Fruit fly (Drosophila melanogaster) whole organism, adult: ENCODE data around the gene CG31189.

ENCODE experiments used
- CG11617 ChIP-seq: fragments of 200-800 bp; sonication (Bioruptor generic); optimal IDR thresholded peaks from 2 replicates; lab custom pipeline; 2017; ENCODE audit warnings: mild to moderate bottlenecking, missing biosample characterization, missing genetic modification reagents, missing genetic modification characterization
- CG12768 ChIP-seq: fragments of 200-800 bp; sonication (Bioruptor generic); optimal IDR thresholded peaks from 2 replicates; lab custom pipeline; 2017; ENCODE audit warnings: missing biosample characterization, missing genetic modification characterization, mild to moderate bottlenecking, moderate library complexity, missing genetic modification reagents
- CG14711 ChIP-seq: fragments of 200-800 bp; sonication (Bioruptor generic); optimal IDR thresholded peaks from 2 replicates; lab custom pipeline; 2018; ENCODE audit warnings: missing biosample characterization, mild to moderate bottlenecking, missing genetic modification characterization, moderate library complexity
- CG1620 ChIP-seq: fragments of 200-800 bp; sonication (Bioruptor generic); optimal IDR thresholded peaks from 2 replicates; lab custom pipeline; 2016; ENCODE audit warnings: missing biosample characterization, missing genetic modification characterization
- CG33017 ChIP-seq: fragments of 200-800 bp; sonication (Bioruptor generic); optimal IDR thresholded peaks from 2 replicates; lab custom pipeline; 2018; ENCODE audit warnings: missing biosample characterization, mild to moderate bottlenecking, missing genetic modification characterization, moderate library complexity
- CG5204 ChIP-seq: fragments of 200-800 bp; sonication (Bioruptor generic); optimal IDR thresholded peaks from 2 replicates; lab custom pipeline; 2016; ENCODE audit warnings: missing biosample characterization, missing genetic modification characterization
- CG7045 ChIP-seq: fragments of 200-800 bp; sonication (Bioruptor generic); optimal IDR thresholded peaks from 2 replicates; lab custom pipeline; 2017; ENCODE audit warnings: missing biosample characterization, mild to moderate bottlenecking, missing genetic modification characterization
- CG7101 ChIP-seq: fragments of 200-800 bp; sonication (Bioruptor generic); optimal IDR thresholded peaks from 2 replicates; lab custom pipeline; 2018; ENCODE audit warnings: missing biosample characterization, mild to moderate bottlenecking, missing genetic modification characterization, moderate library complexity
- Clk ChIP-seq: fragments of 200-800 bp; sonication (Bioruptor generic); optimal IDR thresholded peaks from 2 replicates; lab custom pipeline; 2017; ENCODE audit warnings: missing biosample characterization, missing genetic modification characterization
- Crg-1 ChIP-seq: fragments of 200-800 bp; sonication (Bioruptor generic); optimal IDR thresholded peaks from 2 replicates; lab custom pipeline; 2016; ENCODE audit warnings: missing biosample characterization, missing genetic modification characterization
- Hr96 ChIP-seq: fragments of 200-800 bp; sonication (Bioruptor generic); optimal IDR thresholded peaks from 2 replicates; lab custom pipeline; 2016; ENCODE audit warnings: missing biosample characterization, missing genetic modification characterization
- Mnt ChIP-seq: fragments of 200-800 bp; sonication (Bioruptor generic); optimal IDR thresholded peaks from 2 replicates; lab custom pipeline; 2016; ENCODE audit warnings: missing biosample characterization, mild to moderate bottlenecking, missing genetic modification characterization
- bab1 ChIP-seq: fragments of 200-800 bp; sonication (Bioruptor generic); optimal IDR thresholded peaks from 3 replicates; lab custom pipeline; 2019; ENCODE audit warnings: missing biosample characterization, mild to moderate bottlenecking, missing genetic modification characterization, moderate library complexity
- cic ChIP-seq: fragments of 200-800 bp; sonication (Bioruptor generic); optimal IDR thresholded peaks from 2 replicates; lab custom pipeline; 2017; ENCODE audit warnings: missing biosample characterization, mild to moderate bottlenecking, missing genetic modification characterization, moderate library complexity
- cnc ChIP-seq, 2 experiments: fragments of >200 bp; optimal IDR thresholded peaks; 2 replicates each; lab custom pipeline; 2017
- kay ChIP-seq: fragments of 200-800 bp; sonication (Bioruptor generic); peaks from one replicate; lab custom pipeline; 2016; ENCODE audit warnings: missing biosample characterization, missing genetic modification characterization, borderline replicate concordance
- ovo ChIP-seq: fragments of 200-800 bp; sonication (Bioruptor generic); optimal IDR thresholded peaks from 2 replicates; lab custom pipeline; 2016; ENCODE audit warnings: missing biosample characterization, missing genetic modification characterization
- pad ChIP-seq: fragments of 200-800 bp; sonication (Bioruptor generic); optimal IDR thresholded peaks from 3 replicates; lab custom pipeline; 2017; ENCODE audit warnings: missing biosample characterization, missing genetic modification characterization, mild to moderate bottlenecking, moderate library complexity, missing genetic modification reagents
- tj ChIP-seq: fragments of 200-800 bp; sonication (Bioruptor generic); optimal IDR thresholded peaks from 3 replicates; lab custom pipeline; 2017; ENCODE audit warnings: missing biosample characterization, mild to moderate bottlenecking, missing genetic modification characterization, moderate library complexity
- toe ChIP-seq: fragments of 200-800 bp; sonication (Bioruptor generic); optimal IDR thresholded peaks from 2 replicates; lab custom pipeline; 2016; ENCODE audit warnings: missing biosample characterization, missing genetic modification characterization

The CG31189 gene

dm6 chr3R:21045742-21046141 lies at the start of gene CG31189:
Gene CG31189, minus strand, starts transcription at chr3R:21045842.
- TF ChIP-seq tj (GFP tag; lab: Kevin White, UChicago), result no peak

- TF ChIP-seq CG11617 (GFP tag; lab: Kevin White, UChicago), result no peak
- no peak for TF ChIP-seq Clk (GFP tag; lab: Kevin White, UChicago)
- TF ChIP-seq tj (GFP tag; lab: Kevin White, UChicago), result no peak
- no peak for TF ChIP-seq CG1620
- TF ChIP-seq Crg-1 (GFP tag; lab: Kevin White, UChicago), result no peak
- TF ChIP-seq CG7045 (GFP tag; lab: Kevin White, UChicago), result no peak
- no peak for TF ChIP-seq CG5204 (GFP tag; lab: Kevin White, UChicago)
- TF ChIP-seq bab1, result no peak
Observed at dm6 chr3R:21094292-21094691, 48.6 kb upstream of the CG31189 start.

dm6 chr3R:21092829-21093228 lies 47.2 kb upstream of the CG31189 start:
- TF ChIP-seq cnc (optimal IDR thresholded peaks at IDR 0.05; lab: Kevin White, UChicago) (no peak), CG5204 (GFP tag; lab: Kevin White, UChicago) (no peak), CG7101 (tag; lab: Kevin White, UChicago) (no peak), Crg-1 (GFP tag; lab: Kevin White, UChicago) (no peak), tj (GFP tag; lab: Kevin White, UChicago) (no peak), CG11617 (GFP tag; lab: Kevin White, UChicago) (no peak), Mnt (GFP tag; lab: Kevin White, UChicago) (no peak), bab1 (no peak), CG33017 (tag; lab: Kevin White, UChicago) (no peak), pad (GFP tag; lab: Kevin White, UChicago) (no peak), Clk (GFP tag; lab: Kevin White, UChicago) (no peak), kay (GFP tag; lab: Kevin White, UChicago) (no peak), ovo (GFP tag; lab: Kevin White, UChicago) (no peak), CG1620 (no peak)

DNA sequence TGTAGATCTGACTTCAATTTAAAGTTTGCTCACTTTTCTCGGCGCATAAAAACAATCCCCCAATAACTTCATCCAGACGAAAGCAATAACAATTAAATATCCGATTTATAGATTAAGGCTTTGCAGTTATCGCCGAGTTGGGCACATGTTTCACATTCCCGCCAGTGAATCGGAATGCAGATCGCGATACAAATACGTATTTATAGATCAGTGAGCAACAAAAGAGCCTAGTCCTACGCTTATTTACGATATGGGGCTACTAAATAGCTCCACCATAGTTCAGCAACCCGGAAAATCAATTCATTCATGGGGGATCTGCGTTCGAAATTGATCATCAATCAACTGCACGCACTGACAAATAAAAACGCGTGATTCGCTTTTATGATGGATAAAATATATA lies 46.4 kb upstream of the CG31189 start:
- no peak for TF ChIP-seq ovo (GFP tag; lab: Kevin White, UChicago)

DNA sequence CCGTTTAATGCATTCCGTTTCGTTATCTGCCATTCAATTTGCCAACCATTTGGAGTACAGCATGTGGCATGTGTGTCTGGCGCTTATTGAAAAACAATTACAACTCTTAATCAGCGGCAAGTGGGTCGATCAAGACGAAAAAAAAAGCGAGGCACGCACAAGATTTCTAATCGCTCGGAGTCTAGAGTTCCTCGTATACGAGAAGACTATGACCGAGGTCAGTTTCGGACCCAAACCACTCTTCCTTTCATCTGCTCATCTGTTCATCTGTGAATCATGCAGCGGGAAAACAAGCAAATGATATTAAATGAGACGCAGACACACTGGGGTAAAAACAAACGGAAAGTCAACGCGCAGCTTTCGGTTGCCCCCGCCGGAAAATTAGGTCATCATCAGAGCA lies 45.9 kb upstream of the CG31189 start:
- no peak for TF ChIP-seq Mnt (GFP tag; lab: Kevin White, UChicago)
- no peak for TF ChIP-seq ovo (GFP tag; lab: Kevin White, UChicago)
- TF ChIP-seq kay (GFP tag; lab: Kevin White, UChicago), result no peak
- TF ChIP-seq CG1620, result no peak
- no peak for TF ChIP-seq CG7101 (tag; lab: Kevin White, UChicago)
- no peak for TF ChIP-seq cic (GFP tag; lab: Kevin White, UChicago)
- no peak for TF ChIP-seq Crg-1 (GFP tag; lab: Kevin White, UChicago)
- TF ChIP-seq CG12768 (GFP tag; lab: Kevin White, UChicago), result no peak
- no peak for TF ChIP-seq tj (GFP tag; lab: Kevin White, UChicago)

dm6 chr3R:21090230-21091021 lies 44.8 kb upstream of the CG31189 start:
- TF ChIP-seq CG12768 (GFP tag; lab: Kevin White, UChicago) (no peak), toe (no peak), CG33017 (tag; lab: Kevin White, UChicago) (no peak), cic (GFP tag; lab: Kevin White, UChicago) (no peak), tj (GFP tag; lab: Kevin White, UChicago) (no peak), kay (GFP tag; lab: Kevin White, UChicago) (no peak), CG5204 (GFP tag; lab: Kevin White, UChicago) (no peak), bab1 (no peak), Clk (GFP tag; lab: Kevin White, UChicago) (no peak)

- TF ChIP-seq Clk (GFP tag; lab: Kevin White, UChicago), result no peak
- TF ChIP-seq tj (GFP tag; lab: Kevin White, UChicago), result peak; percentile 31
Observed at dm6 chr3R:21089416-21089815, 43.8 kb upstream of the CG31189 start.

- TF ChIP-seq ovo (GFP tag; lab: Kevin White, UChicago) (no peak), CG11617 (GFP tag; lab: Kevin White, UChicago) (no peak), CG7101 (tag; lab: Kevin White, UChicago) (no peak), Hr96 (GFP tag; lab: Kevin White, UChicago) (no peak), CG5204 (GFP tag; lab: Kevin White, UChicago) (no peak), pad (GFP tag; lab: Kevin White, UChicago) (no peak), bab1 (no peak), CG14711 (tag; lab: Kevin White, UChicago) (no peak), toe (no peak), CG33017 (tag; lab: Kevin White, UChicago) (no peak), Crg-1 (GFP tag; lab: Kevin White, UChicago) (no peak), Mnt (GFP tag; lab: Kevin White, UChicago) (no peak), cic (GFP tag; lab: Kevin White, UChicago) (no peak), Clk (GFP tag; lab: Kevin White, UChicago) (no peak), CG12768 (GFP tag; lab: Kevin White, UChicago) (no peak), cnc (optimal IDR thresholded peaks at IDR 0.05; lab: Kevin White, UChicago) (no peak)
Observed at dm6 chr3R:21084979-21085378, 39.3 kb upstream of the CG31189 start.
